Fruit fly (Drosophila melanogaster): ENCODE results near the gene Cyp9f3.

The Cyp9f3 gene

dm6 chr3R:12367464-12367863 is 31.3 kb downstream of the Cyp9f3 start, which contains the start of gene GstD9:
Gene GstD9 (minus strand): TSS chr3R:12367564.
- TF ChIP-seq rn (GFP tag; IDR thresholded peaks at IDR 0.05) (no peak), CG13204 (GFP tag; optimal IDR thresholded peaks at IDR 0.05) (no peak), CG10348 (GFP tag; IDR thresholded peaks at IDR 0.05) (no peak), EcR (GFP tag; optimal IDR thresholded peaks at IDR 0.05) (no peak), CG12605 (GFP tag; IDR thresholded peaks at IDR 0.05) (no peak), Ets98B (GFP tag; IDR thresholded peaks at IDR 0.05) (no peak), D1 (tag; optimal IDR thresholded peaks at IDR 0.05) (no peak), CG8301 (tag; optimal IDR thresholded peaks at IDR 0.05) (no peak), CG15710 (tag; optimal IDR thresholded peaks at IDR 0.05) (no peak), CG34367 (tag; optimal IDR thresholded peaks at IDR 0.05) (no peak), CG4496 (GFP tag; IDR thresholded peaks at IDR 0.05) (no peak), CG32121 (GFP tag; IDR thresholded peaks at IDR 0.05) (no peak), gl (tag; optimal IDR thresholded peaks at IDR 0.05) (no peak)

- no peak for TF ChIP-seq Ets98B (GFP tag; IDR thresholded peaks at IDR 0.05)
- no peak for TF ChIP-seq rn (GFP tag; IDR thresholded peaks at IDR 0.05)
- TF ChIP-seq CG32121 (GFP tag; IDR thresholded peaks at IDR 0.05), result no peak
- no peak for TF ChIP-seq CG13204 (GFP tag; optimal IDR thresholded peaks at IDR 0.05)
- TF ChIP-seq CG12605 (GFP tag; IDR thresholded peaks at IDR 0.05), result no peak
- no peak for TF ChIP-seq CG4496 (GFP tag; IDR thresholded peaks at IDR 0.05)
These were observed 32.8 kb downstream of the Cyp9f3 start for dm6 chr3R:12365887-12366286.

dm6 chr3R:12365264-12365840 is 33.4 kb downstream of the Cyp9f3 start, which contains the start of gene GstD10:
Gene GstD10 (minus strand): TSS chr3R:12365735.
- no peak for TF ChIP-seq fd96Ca (GFP tag; IDR thresholded peaks at IDR 0.05)
- no peak for TF ChIP-seq CG14655 (GFP tag; optimal IDR thresholded peaks at IDR 0.05)

dm6 chr3R:12364580-12364979 is 34.1 kb downstream of the Cyp9f3 start, which contains the start of gene Tim17a1:
Gene Tim17a1 (minus strand): TSS chr3R:12364680.
- TF ChIP-seq Pif1A (GFP tag; optimal IDR thresholded peaks at IDR 0.05) (no peak), Ets98B (GFP tag; IDR thresholded peaks at IDR 0.05) (no peak), CG32121 (GFP tag; IDR thresholded peaks at IDR 0.05) (no peak), D1 (tag; optimal IDR thresholded peaks at IDR 0.05) (no peak), EcR (GFP tag; optimal IDR thresholded peaks at IDR 0.05) (no peak), fd96Ca (GFP tag; IDR thresholded peaks at IDR 0.05) (no peak), Snoo (tag; optimal IDR thresholded peaks at IDR 0.05) (no peak), CG15710 (tag; optimal IDR thresholded peaks at IDR 0.05) (no peak), CG8159 (tag; optimal IDR thresholded peaks at IDR 0.05) (no peak), CG12605 (GFP tag; IDR thresholded peaks at IDR 0.05) (no peak), Pif1B (GFP tag; optimal IDR thresholded peaks at IDR 0.05) (no peak), CG17806 (tag; optimal IDR thresholded peaks at IDR 0.05) (no peak)

dm6 chr3R:12363544-12363943 is 35.2 kb downstream of the Cyp9f3 start:
- TF ChIP-seq CG14655 (GFP tag; optimal IDR thresholded peaks at IDR 0.05) (no peak), CG8159 (tag; optimal IDR thresholded peaks at IDR 0.05) (no peak), Ets98B (GFP tag; IDR thresholded peaks at IDR 0.05) (no peak), rn (GFP tag; IDR thresholded peaks at IDR 0.05) (no peak), Snoo (tag; optimal IDR thresholded peaks at IDR 0.05) (no peak), Pif1A (GFP tag; optimal IDR thresholded peaks at IDR 0.05) (no peak), CG32121 (GFP tag; IDR thresholded peaks at IDR 0.05) (no peak), CG34367 (tag; optimal IDR thresholded peaks at IDR 0.05) (no peak), EcR (GFP tag; optimal IDR thresholded peaks at IDR 0.05) (no peak), CG17806 (tag; optimal IDR thresholded peaks at IDR 0.05) (no peak), gl (tag; optimal IDR thresholded peaks at IDR 0.05) (no peak), CG4496 (GFP tag; IDR thresholded peaks at IDR 0.05) (no peak), CG15710 (tag; optimal IDR thresholded peaks at IDR 0.05) (no peak), D1 (tag; optimal IDR thresholded peaks at IDR 0.05) (no peak), CG13204 (GFP tag; optimal IDR thresholded peaks at IDR 0.05) (no peak), CG12605 (GFP tag; IDR thresholded peaks at IDR 0.05) (no peak), CG8301 (tag; optimal IDR thresholded peaks at IDR 0.05) (no peak), fd96Ca (GFP tag; IDR thresholded peaks at IDR 0.05) (no peak), Pif1B (GFP tag; optimal IDR thresholded peaks at IDR 0.05) (no peak), CG10348 (GFP tag; IDR thresholded peaks at IDR 0.05) (no peak)

- TF ChIP-seq CG4496 (GFP tag; IDR thresholded peaks at IDR 0.05) (no peak), CG8301 (tag; optimal IDR thresholded peaks at IDR 0.05) (no peak), CG14655 (GFP tag; optimal IDR thresholded peaks at IDR 0.05) (no peak), CG13204 (GFP tag; optimal IDR thresholded peaks at IDR 0.05) (no peak), CG10348 (GFP tag; IDR thresholded peaks at IDR 0.05) (no peak), CG8159 (tag; optimal IDR thresholded peaks at IDR 0.05) (no peak), Ets98B (GFP tag; IDR thresholded peaks at IDR 0.05) (no peak), gl (tag; optimal IDR thresholded peaks at IDR 0.05) (no peak), D1 (tag; optimal IDR thresholded peaks at IDR 0.05) (no peak), CG12605 (GFP tag; IDR thresholded peaks at IDR 0.05) (no peak), CG9948 (tag; optimal IDR thresholded peaks at IDR 0.05) (no peak), CG15710 (tag; optimal IDR thresholded peaks at IDR 0.05) (no peak), rn (GFP tag; IDR thresholded peaks at IDR 0.05) (no peak), EcR (GFP tag; optimal IDR thresholded peaks at IDR 0.05) (no peak)
These were observed 36.7 kb downstream of the Cyp9f3 start for dm6 chr3R:12361962-12362497.
